Worm (Caenorhabditis elegans): ENCODE data around the gene Y80D4G.2.

DNA sequence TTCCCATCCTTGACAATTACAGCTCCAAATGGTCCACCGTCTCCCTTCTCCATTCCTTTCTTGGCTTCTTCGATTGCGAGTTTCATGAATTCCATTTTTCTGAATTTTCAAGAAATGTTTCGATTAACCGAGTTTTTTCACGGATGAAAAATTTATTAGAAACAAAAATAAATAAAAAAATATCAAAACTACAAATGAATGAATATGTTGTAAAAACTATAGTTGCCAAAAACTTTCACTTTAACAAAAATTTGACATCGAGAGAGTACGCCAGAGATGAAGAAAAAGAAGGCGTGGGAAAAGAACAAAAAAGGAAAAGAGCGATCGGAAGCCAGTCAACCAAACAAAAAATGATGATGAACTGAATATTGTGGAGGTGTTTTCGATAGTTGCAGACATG, 11.5 kb downstream of the Y80D4G.2 start, which contains the start of gene R13A5.10:
- TF ChIP-seq pqm-1 (tag; optimal IDR thresholded peaks at IDR 0.05) = no peak
- no peak for TF ChIP-seq fos-1 (tag; optimal IDR thresholded peaks at IDR 0.05)
- no peak for TF ChIP-seq pha-4 (tag; optimal IDR thresholded peaks at IDR 0.05)
- no peak for TF ChIP-seq elt-2 (tag; optimal IDR thresholded peaks at IDR 0.05)
- TF ChIP-seq aly-2 (tag; optimal IDR thresholded peaks at IDR 0.05) = no peak
- TF ChIP-seq unc-39 (tag; optimal IDR thresholded peaks at IDR 0.05) = no peak
- TF ChIP-seq jun-1 (tag; optimal IDR thresholded peaks at IDR 0.05) = no peak
- no peak for TF ChIP-seq snpc-4 (tag; optimal IDR thresholded peaks at IDR 0.05)
- no peak for TF ChIP-seq nhr-28 (tag; optimal IDR thresholded peaks at IDR 0.05)
- no peak for TF ChIP-seq ceh-82 (tag; optimal IDR thresholded peaks at IDR 0.05)
- TF ChIP-seq ceh-16 (tag; optimal IDR thresholded peaks at IDR 0.05) = no peak
